Fruit fly (Drosophila melanogaster) whole organism, embryonic: ENCODE measurements around the gene CIA30.

Experiments
- Aef1 ChIP-seq: fragments of 200-800 bp; sonication (Bioruptor generic); IDR thresholded peaks from 3 replicates; pipeline ENCODE4 v1.3.6; 2022; ENCODE audit warnings: missing biosample characterization, missing genetic modification characterization
- BEAF-32 ChIP-seq: fragments of 200-800 bp; sonication (Bioruptor generic); optimal IDR thresholded peaks from 3 replicates; lab custom pipeline; 2017; ENCODE audit warnings: missing biosample characterization, missing genetic modification characterization, mild to moderate bottlenecking, moderate library complexity, missing genetic modification reagents
- CG11398 ChIP-seq: fragments of 200-800 bp; sonication (Bioruptor generic); optimal IDR thresholded peaks from 2 replicates; lab custom pipeline; 2016; ENCODE audit warnings: missing biosample characterization, missing genetic modification characterization
- CG12942 ChIP-seq: fragments of 200-800 bp; sonication (Bioruptor generic); optimal IDR thresholded peaks from 3 replicates; lab custom pipeline; 2016; ENCODE audit warnings: missing biosample characterization, missing genetic modification characterization
- CG13894 ChIP-seq: fragments of 200-800 bp; sonication (Bioruptor generic); optimal IDR thresholded peaks from 3 replicates; lab custom pipeline; 2018; ENCODE audit warnings: missing biosample characterization, mild to moderate bottlenecking, missing genetic modification characterization, moderate library complexity
- CG14014 ChIP-seq: fragments of 200-800 bp; sonication (Bioruptor generic); IDR thresholded peaks from 2 replicates; pipeline ENCODE4 v1.3.6; 2022; ENCODE audit warnings: missing biosample characterization, missing genetic modification characterization
- CG16779 ChIP-seq: fragments of 200-800 bp; sonication (Bioruptor generic); IDR thresholded peaks from 2 replicates; pipeline ENCODE4 v1.3.6; 2022; ENCODE audit warnings: missing biosample characterization, missing genetic modification characterization
- CG5245 ChIP-seq: fragments of 200-800 bp; sonication (Bioruptor generic); optimal IDR thresholded peaks from 3 replicates; lab custom pipeline; 2016; ENCODE audit warnings: missing biosample characterization, missing genetic modification characterization
- CG6254 ChIP-seq: fragments of 200-800 bp; sonication (Bioruptor generic); optimal IDR thresholded peaks from 3 replicates; lab custom pipeline; 2017; ENCODE audit warnings: mild to moderate bottlenecking, missing biosample characterization, missing genetic modification reagents, missing genetic modification characterization
- CG7271 ChIP-seq: fragments of 200-800 bp; sonication (Bioruptor generic); optimal IDR thresholded peaks from 2 replicates; lab custom pipeline; 2018; ENCODE audit warnings: missing biosample characterization, mild to moderate bottlenecking, missing genetic modification characterization, moderate library complexity
- CG8478 ChIP-seq: fragments of >200 bp; optimal IDR thresholded peaks from 2 replicates; lab custom pipeline; 2018
- D ChIP-seq, 2 experiments: fragments of 200-800 bp in 1 of 2; fragments of >200 bp in 1 of 2; sonication (Bioruptor generic) in 1 of 2; optimal IDR thresholded peaks; 2 replicates in 1 of 2; 3 replicates in 1 of 2; lab custom pipeline; 2017; ENCODE audit warnings: mild to moderate bottlenecking in 1 of 2, missing biosample characterization in 1 of 2, missing genetic modification characterization in 1 of 2, missing genetic modification reagents in 1 of 2
- Deaf1 ChIP-seq: fragments of 200-800 bp; optimal IDR thresholded peaks from 3 replicates; lab custom pipeline; 2019; ENCODE audit warnings: missing biosample characterization, mild to moderate bottlenecking, missing genetic modification characterization, moderate library complexity
- Dfd ChIP-seq, 2 experiments: fragments of >200 bp; optimal IDR thresholded peaks; 2 replicates each; lab custom pipeline; 2017; ENCODE audit warnings: missing biosample characterization in 2 of 2, missing genetic modification characterization in 2 of 2
- Drgx ChIP-seq: fragments of 200-800 bp; sonication (Bioruptor generic); IDR thresholded peaks from 2 replicates; pipeline ENCODE4 v1.3.6; 2022; ENCODE audit warnings: missing biosample characterization, missing genetic modification characterization
- Ets65A ChIP-seq: fragments of 200-800 bp; sonication (Bioruptor generic); peaks from one replicate; lab custom pipeline; 2016; ENCODE audit warnings: missing biosample characterization, missing genetic modification characterization
- HLH4C ChIP-seq: fragments of 200-800 bp; sonication (Bioruptor generic); IDR thresholded peaks from 3 replicates; pipeline ENCODE4 v1.3.6; 2022; ENCODE audit warnings: missing biosample characterization, missing genetic modification characterization; ENCODE audit not compliant: partially characterized antibody
- Hr39 ChIP-seq: fragments of >200 bp; optimal IDR thresholded peaks from 2 replicates; lab custom pipeline; 2017
- Opbp ChIP-seq: fragments of 200-800 bp; sonication (Bioruptor generic); IDR thresholded peaks from 3 replicates; pipeline ENCODE4 v1.3.6; 2022; ENCODE audit warnings: missing biosample characterization, missing genetic modification characterization; ENCODE audit not compliant: partially characterized antibody
- Sox100B ChIP-seq: fragments of 200-800 bp; sonication (Bioruptor generic); optimal IDR thresholded peaks from 3 replicates; lab custom pipeline; 2018; ENCODE audit warnings: missing biosample characterization, mild to moderate bottlenecking, missing genetic modification characterization
- Spps ChIP-seq: fragments of 200-800 bp; sonication (Bioruptor generic); optimal IDR thresholded peaks from 2 replicates; lab custom pipeline; 2018; ENCODE audit warnings: missing biosample characterization, mild to moderate bottlenecking, missing genetic modification characterization
- aop ChIP-seq: fragments of 200-800 bp; sonication (Bioruptor generic); IDR thresholded peaks from 2 replicates; pipeline ENCODE4 v1.3.6; 2022; ENCODE audit warnings: missing biosample characterization, missing genetic modification characterization
- bowl ChIP-seq: fragments of 200-800 bp; sonication (Bioruptor generic); IDR thresholded peaks from 2 replicates; pipeline ENCODE4 v1.3.6; 2022; ENCODE audit warnings: missing biosample characterization, missing genetic modification characterization
- chm ChIP-seq: fragments of 200-800 bp; sonication (Bioruptor generic); IDR thresholded peaks from 2 replicates; pipeline ENCODE4 v1.3.6; 2022; ENCODE audit warnings: missing biosample characterization, missing genetic modification characterization
- crol ChIP-seq: fragments of 200-800 bp; sonication (Bioruptor generic); IDR thresholded peaks from 2 replicates; pipeline ENCODE4 v1.3.6; 2022; ENCODE audit warnings: missing biosample characterization, missing genetic modification characterization
- jumu ChIP-seq: fragments of 200-800 bp; sonication (Bioruptor generic); optimal IDR thresholded peaks from 3 replicates; lab custom pipeline; 2016; ENCODE audit warnings: missing biosample characterization, missing genetic modification characterization
- pnt ChIP-seq: fragments of 200-800 bp; sonication (Bioruptor generic); optimal IDR thresholded peaks from 3 replicates; lab custom pipeline; 2016; ENCODE audit warnings: missing biosample characterization, missing genetic modification characterization
- prd ChIP-seq, 3 experiments: fragments of >200 bp in 2 of 3; fragments of 200-800 bp in 1 of 3; sonication (Bioruptor generic) in 1 of 3; optimal IDR thresholded peaks in 2 of 3; IDR thresholded peaks in 1 of 3; 2 replicates in 2 of 3; 3 replicates in 1 of 3; pipeline versions ENCODE4 v1.3.6 to Lab custom; 2017 to 2022; ENCODE audit warnings: missing biosample characterization in 1 of 3, missing genetic modification characterization in 1 of 3
- ranshi ChIP-seq: fragments of 200-800 bp; sonication (Bioruptor generic); IDR thresholded peaks from 2 replicates; pipeline ENCODE4 v1.3.6; 2022; ENCODE audit warnings: missing biosample characterization, missing genetic modification characterization
- rib ChIP-seq: fragments of 200-800 bp; sonication (Bioruptor generic); IDR thresholded peaks from 2 replicates; pipeline ENCODE4 v1.3.6; 2022; ENCODE audit warnings: missing biosample characterization, missing genetic modification characterization
- schlank ChIP-seq: fragments of 200-800 bp; sonication (Bioruptor generic); optimal IDR thresholded peaks from 2 replicates; lab custom pipeline; 2018; ENCODE audit warnings: missing biosample characterization, mild to moderate bottlenecking, missing genetic modification characterization
- sima ChIP-seq: fragments of 200-800 bp; sonication (Bioruptor generic); optimal IDR thresholded peaks from 2 replicates; lab custom pipeline; 2016; ENCODE audit warnings: missing biosample characterization, missing genetic modification characterization
- tap ChIP-seq: fragments of 200-800 bp; optimal IDR thresholded peaks from 3 replicates; lab custom pipeline; 2019; ENCODE audit warnings: missing biosample characterization, mild to moderate bottlenecking, missing genetic modification characterization, moderate library complexity
- unpg ChIP-seq: fragments of 200-800 bp; sonication (Bioruptor generic); optimal IDR thresholded peaks from 3 replicates; lab custom pipeline; 2018; ENCODE audit warnings: missing biosample characterization, mild to moderate bottlenecking, missing genetic modification characterization, moderate library complexity
- z ChIP-seq: fragments of 200-800 bp; sonication (Bioruptor generic); IDR thresholded peaks from 3 replicates; pipeline ENCODE4 v1.3.6; 2022; ENCODE audit warnings: missing biosample characterization, missing genetic modification characterization
- zen ChIP-seq: fragments of 200-800 bp; sonication (Bioruptor generic); optimal IDR thresholded peaks from 3 replicates; lab custom pipeline; 2018; ENCODE audit warnings: missing biosample characterization, mild to moderate bottlenecking, missing genetic modification characterization, moderate library complexity

Gene CIA30

DNA sequence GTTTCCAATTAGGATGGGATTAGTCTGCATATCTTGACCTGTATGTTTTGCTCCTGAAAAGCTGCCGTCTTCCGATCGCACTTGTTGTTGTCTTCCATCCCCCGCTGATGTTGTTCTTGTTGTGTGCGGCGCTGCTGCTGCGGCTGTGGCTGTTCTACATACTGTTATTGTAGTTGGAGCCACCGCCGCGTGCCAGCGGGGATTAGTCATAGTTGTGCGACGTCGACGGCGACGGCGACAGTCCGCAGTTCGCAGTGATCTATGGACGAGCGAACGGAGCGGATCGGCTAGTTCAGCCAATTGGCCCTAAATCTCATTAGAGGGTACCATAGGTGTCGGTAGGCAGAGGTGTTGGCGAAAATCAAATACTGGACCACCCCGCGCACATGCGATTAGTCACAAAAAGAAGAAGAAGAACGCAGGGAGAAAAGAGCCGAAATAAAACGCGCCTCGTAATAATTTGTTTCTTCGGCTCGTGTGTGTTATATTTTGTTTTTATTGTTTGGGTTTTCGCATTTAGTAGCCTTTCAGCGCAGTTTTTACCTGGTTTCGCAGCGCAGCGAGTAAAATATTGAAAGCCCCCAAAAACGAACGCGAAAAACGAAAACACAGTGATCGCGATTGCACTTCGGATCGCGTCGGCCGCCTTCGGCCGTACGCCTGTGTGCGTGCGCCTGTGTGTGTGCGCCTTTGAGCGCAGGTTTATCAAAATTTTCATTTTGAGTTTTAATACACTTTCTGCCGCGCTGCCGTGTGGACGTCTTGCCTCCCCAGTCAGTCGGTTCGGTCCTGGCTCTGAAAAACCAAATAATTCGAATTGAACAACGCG, 28.7 kb downstream of the CIA30 start, which contains the start of gene kay (continued):
- TF ChIP-seq ranshi (GFP tag; lab: Robert Waterston, UW): no peak

dm6 chr3R:29767236-29767635, 30.5 kb downstream of the CIA30 start:
- TF ChIP-seq CG8478 (peak; percentile 73), HLH4C (GFP tag; lab: Robert Waterston, UW) (0 out of 3 replicates have a peak, but pooled peaks have one; percentile 7), CG11398 (GFP tag; lab: Kevin White, UChicago) (no peak), Dfd (GFP tag; optimal IDR thresholded peaks at IDR 0.05; lab: Kevin White, UChicago) (peak in 1 of 2 experiments; percentile 77)

- TF ChIP-seq BEAF-32 (GFP tag; lab: Kevin White, UChicago): no peak
- TF ChIP-seq prd (optimal IDR thresholded peaks at IDR 0.05; lab: Kevin White, UChicago): no peak
- TF ChIP-seq prd (GFP tag; IDR thresholded peaks at IDR 0.05; lab: Robert Waterston, UW): 0 out of 3 replicates have a peak, but pooled peaks have one; percentile 13
- no peak for TF ChIP-seq Aef1
- no peak for TF ChIP-seq Hr39 (lab: Kevin White, UChicago)
- no peak for TF ChIP-seq jumu (GFP tag; lab: Kevin White, UChicago)
- peak; percentile 91 for TF ChIP-seq zen (tag; lab: Kevin White, UChicago)
- no peak for TF ChIP-seq tap (tag; lab: Kevin White, UChicago)
- TF ChIP-seq z (GFP tag; lab: Robert Waterston, UW): peak; percentile 48; the same call in 2 of the 3 replicates
- no peak for TF ChIP-seq sima (GFP tag; lab: Kevin White, UChicago)
- no peak for TF ChIP-seq CG6254
- TF ChIP-seq rib: 0 out of 2 replicates have a peak, but pooled peaks have one; percentile 16
- TF ChIP-seq D (optimal IDR thresholded peaks at IDR 0.05; lab: Kevin White, UChicago): peak; percentile 11
- TF ChIP-seq D (GFP tag; optimal IDR thresholded peaks at IDR 0.05; lab: Kevin White, UChicago): no peak
- TF ChIP-seq unpg (GFP tag; lab: Kevin White, UChicago): no peak
- TF ChIP-seq bowl (GFP tag; lab: Robert Waterston, UW): no peak
- TF ChIP-seq schlank (tag; lab: Kevin White, UChicago): no peak
- no peak for TF ChIP-seq chm
- TF ChIP-seq Ets65A: peak; percentile 66
- TF ChIP-seq crol (GFP tag; lab: Robert Waterston, UW): no peak
- TF ChIP-seq Opbp (GFP tag; lab: Robert Waterston, UW): 0 out of 3 replicates have a peak, but pooled peaks have one; percentile 20
- no peak for TF ChIP-seq Sox100B (GFP tag; lab: Kevin White, UChicago)
- no peak for TF ChIP-seq pnt (GFP tag; lab: Kevin White, UChicago)
- no peak for TF ChIP-seq CG12942 (GFP tag; lab: Kevin White, UChicago)
- TF ChIP-seq CG14014 (GFP tag; lab: Robert Waterston, UW): no peak
- no peak for TF ChIP-seq CG5245 (GFP tag; lab: Kevin White, UChicago)
- TF ChIP-seq Spps (tag; lab: Kevin White, UChicago): no peak
- TF ChIP-seq CG13894 (tag; lab: Kevin White, UChicago): peak; percentile 54
- no peak for TF ChIP-seq CG16779 (GFP tag; lab: Robert Waterston, UW)
- no peak for TF ChIP-seq Drgx (GFP tag; lab: Robert Waterston, UW)
- TF ChIP-seq CG7271: no peak
- TF ChIP-seq aop (GFP tag; lab: Robert Waterston, UW): no peak
- peak; percentile 10 for TF ChIP-seq Deaf1 (tag; lab: Kevin White, UChicago)
These were observed 34.2 kb downstream of the CIA30 start for dm6 chr3R:29770930-29771329.
